Fruit fly (Drosophila melanogaster) whole organism, embryonic: Measurements from ENCODE around the gene Fdh.

ENCODE experiments used
- Bgb ChIP-seq: fragments of 200-800 bp; sonication (Bioruptor generic); IDR thresholded peaks from 2 replicates; pipeline ENCODE4 v1.3.6; 2022; ENCODE audit warnings: missing biosample characterization, missing genetic modification characterization; ENCODE audit not compliant: partially characterized antibody
- CG9609 ChIP-seq: fragments of 200-800 bp; sonication (Bioruptor generic); optimal IDR thresholded peaks from 3 replicates; lab custom pipeline; 2016; ENCODE audit warnings: missing biosample characterization, missing genetic modification characterization
- kni ChIP-seq: fragments of 200-800 bp; sonication (Bioruptor generic); optimal IDR thresholded peaks from 3 replicates; lab custom pipeline; 2017; ENCODE audit warnings: mild to moderate bottlenecking, missing biosample characterization, missing genetic modification reagents, missing genetic modification characterization
- nmo ChIP-seq: fragments of 200-800 bp; sonication (Bioruptor generic); optimal IDR thresholded peaks from 2 replicates; lab custom pipeline; 2018; ENCODE audit warnings: missing biosample characterization, mild to moderate bottlenecking, missing genetic modification characterization, moderate library complexity

- TF ChIP-seq kni (GFP tag; lab: Kevin White, UChicago) (no peak), Bgb (GFP tag; lab: Robert Waterston, UW) (no peak), CG9609 (GFP tag; lab: Kevin White, UChicago) (no peak), nmo (GFP tag; lab: Kevin White, UChicago) (no peak)
Observed at dm6 chr3R:10862773-10863445, 9.3 kb downstream of the Fdh start, which contains the start of gene CG6574.
